Fruit fly (Drosophila melanogaster) whole organism: Measurements from ENCODE around the gene uncNacbeta.

ENCODE experiments used
- pan ChIP-seq: fragments of >200 bp; optimal IDR thresholded peaks from 2 replicates; lab custom pipeline; 2017
- psq ChIP-seq: fragments of >200 bp; optimal IDR thresholded peaks from 2 replicates; lab custom pipeline; 2017

- TF ChIP-seq psq (lab: Kevin White, UChicago) (no peak), pan (no peak)
Measured at dm6 chr2L:521940-522632, 41.5 kb downstream of the uncNacbeta start.
